Worm (Caenorhabditis elegans) whole organism, late embryonic: ENCODE data around the gene fzo-1.

Experiments used
- C08G9.2 ChIP-seq: sonication (generic microtip); optimal IDR thresholded peaks from 2 replicates; lab custom pipeline; 2016; ENCODE audit warnings: mild to moderate bottlenecking, missing genetic modification characterization, moderate library complexity, missing compliant biosample characterization
- F13H6.1 ChIP-seq: sonication (generic microtip); optimal IDR thresholded peaks from 2 replicates; lab custom pipeline; 2016; ENCODE audit warnings: missing genetic modification characterization, missing compliant biosample characterization
- ceh-14 ChIP-seq: sonication (generic microtip); optimal IDR thresholded peaks from 2 replicates; lab custom pipeline; 2016; ENCODE audit warnings: missing genotype, missing genetic modification characterization, missing compliant biosample characterization
- ceh-19 ChIP-seq: fragments of 200-800 bp; sonication (Bioruptor generic); optimal IDR thresholded peaks from 2 replicates; lab custom pipeline; 2018; ENCODE audit warnings: mild to moderate bottlenecking, missing genetic modification characterization, missing compliant biosample characterization
- ceh-2 ChIP-seq: sonication (generic microtip); optimal IDR thresholded peaks from 2 replicates; lab custom pipeline; 2016; ENCODE audit warnings: missing genotype, missing genetic modification characterization, missing compliant biosample characterization
- ceh-22 ChIP-seq: sonication (generic microtip); optimal IDR thresholded peaks from 2 replicates; lab custom pipeline; 2017; ENCODE audit warnings: missing biosample characterization, missing genetic modification characterization
- ceh-24 ChIP-seq: sonication (generic microtip); optimal IDR thresholded peaks from 2 replicates; lab custom pipeline; 2016; ENCODE audit warnings: mild to moderate bottlenecking, missing genetic modification characterization, missing compliant biosample characterization
- ceh-30 ChIP-seq: fragments of 150-350 bp; optimal IDR thresholded peaks from 2 replicates; lab custom pipeline; 2014; ENCODE audit warnings: missing biosample characterization, missing genetic modification characterization
- ceh-31 ChIP-seq: sonication (generic microtip); optimal IDR thresholded peaks from 2 replicates; lab custom pipeline; 2016; ENCODE audit warnings: missing genetic modification characterization, missing compliant biosample characterization
- ceh-34 ChIP-seq: sonication (generic microtip); optimal IDR thresholded peaks from 2 replicates; lab custom pipeline; 2016; ENCODE audit warnings: mild to moderate bottlenecking, missing genetic modification characterization, missing compliant biosample characterization
- dmd-4 ChIP-seq: sonication (generic microtip); optimal IDR thresholded peaks from 2 replicates; lab custom pipeline; 2016; ENCODE audit warnings: borderline replicate concordance, missing genetic modification characterization, missing compliant biosample characterization
- dve-1 ChIP-seq: sonication (generic microtip); optimal IDR thresholded peaks from 2 replicates; lab custom pipeline; 2017; ENCODE audit warnings: antibody characterized with exemption, mild to moderate bottlenecking, missing genetic modification characterization, missing compliant biosample characterization
- elt-2 ChIP-seq: sonication (generic microtip); optimal IDR thresholded peaks from 2 replicates; lab custom pipeline; 2016; ENCODE audit warnings: missing genetic modification reagents, missing genetic modification characterization, missing compliant biosample characterization
- ets-4 ChIP-seq: sonication (generic microtip); optimal IDR thresholded peaks from 2 replicates; lab custom pipeline; 2016; ENCODE audit warnings: missing genetic modification characterization, missing compliant biosample characterization
- fax-1 ChIP-seq: sonication (generic microtip); optimal IDR thresholded peaks from 2 replicates; lab custom pipeline; 2016; ENCODE audit warnings: missing genotype, missing genetic modification characterization, missing compliant biosample characterization
- gmeb-2 ChIP-seq: sonication (generic microtip); optimal IDR thresholded peaks from 2 replicates; lab custom pipeline; 2016; ENCODE audit warnings: missing genetic modification characterization, inconsistent platforms, missing compliant biosample characterization
- hlh-13 ChIP-seq: fragments of 200-800 bp; sonication (Bioruptor generic); optimal IDR thresholded peaks from 2 replicates; lab custom pipeline; 2018; ENCODE audit warnings: mild to moderate bottlenecking, missing genetic modification characterization, missing compliant biosample characterization
- hlh-15 ChIP-seq: sonication (generic microtip); optimal IDR thresholded peaks from 2 replicates; lab custom pipeline; 2016; ENCODE audit warnings: missing genetic modification characterization, missing compliant biosample characterization
- hlh-30 ChIP-seq: sonication (generic microtip); optimal IDR thresholded peaks from 2 replicates; lab custom pipeline; 2017; ENCODE audit warnings: antibody characterized with exemption, missing genetic modification characterization, missing compliant biosample characterization; ENCODE audit not compliant: insufficient read depth
- hlh-8 ChIP-seq: sonication (generic microtip); optimal IDR thresholded peaks from 2 replicates; lab custom pipeline; 2016; ENCODE audit warnings: missing genotype, missing genetic modification characterization, missing compliant biosample characterization
- mec-3 ChIP-seq: sonication (generic microtip); optimal IDR thresholded peaks from 2 replicates; lab custom pipeline; 2016; ENCODE audit warnings: borderline replicate concordance, missing genetic modification characterization, missing compliant biosample characterization
- nfya-1 ChIP-seq: sonication (generic microtip); optimal IDR thresholded peaks from 2 replicates; lab custom pipeline; 2017; ENCODE audit warnings: missing genetic modification characterization, mild to moderate bottlenecking, missing compliant biosample characterization, antibody characterized with exemption, moderate library complexity
- nhr-232 ChIP-seq: sonication (generic microtip); optimal IDR thresholded peaks from 2 replicates; lab custom pipeline; 2016; ENCODE audit warnings: missing genetic modification characterization, missing compliant biosample characterization
- npax-4 ChIP-seq: sonication (generic microtip); optimal IDR thresholded peaks from 2 replicates; lab custom pipeline; 2016; ENCODE audit warnings: missing genetic modification characterization, missing compliant biosample characterization
- pha-2 ChIP-seq: sonication (generic microtip); optimal IDR thresholded peaks from 2 replicates; lab custom pipeline; 2017; ENCODE audit warnings: mild to moderate bottlenecking, missing genetic modification characterization, missing compliant biosample characterization
- ref-2 ChIP-seq: sonication (generic microtip); optimal IDR thresholded peaks from 2 replicates; lab custom pipeline; 2016; ENCODE audit warnings: missing genetic modification characterization, missing compliant biosample characterization
- sox-4 ChIP-seq: sonication (generic microtip); optimal IDR thresholded peaks from 2 replicates; lab custom pipeline; 2017; ENCODE audit warnings: mild to moderate bottlenecking, missing genetic modification characterization, inconsistent platforms, missing compliant biosample characterization
- syd-9 ChIP-seq: sonication (generic microtip); optimal IDR thresholded peaks from 2 replicates; lab custom pipeline; 2016; ENCODE audit warnings: mild to moderate bottlenecking, missing genetic modification characterization, moderate library complexity, missing compliant biosample characterization
- tbx-2 ChIP-seq: sonication (generic microtip); optimal IDR thresholded peaks from 2 replicates; lab custom pipeline; 2016; ENCODE audit warnings: missing genetic modification characterization, missing compliant biosample characterization
- tbx-7 ChIP-seq: sonication (generic microtip); optimal IDR thresholded peaks from 2 replicates; lab custom pipeline; 2016; ENCODE audit warnings: missing genotype, missing genetic modification characterization, missing compliant biosample characterization
- unc-42 ChIP-seq: sonication (generic microtip); optimal IDR thresholded peaks from 2 replicates; lab custom pipeline; 2016; ENCODE audit warnings: missing genotype, missing genetic modification characterization, missing compliant biosample characterization
- unc-55 ChIP-seq: sonication (generic microtip); optimal IDR thresholded peaks from 2 replicates; lab custom pipeline; 2017; ENCODE audit warnings: missing biosample characterization, missing genetic modification reagents, missing genetic modification characterization
- zip-5 ChIP-seq: sonication (generic microtip); optimal IDR thresholded peaks from 2 replicates; lab custom pipeline; 2016; ENCODE audit warnings: missing genetic modification characterization, missing compliant biosample characterization
- ztf-16 ChIP-seq: sonication (generic microtip); optimal IDR thresholded peaks from 2 replicates; lab custom pipeline; 2017; ENCODE audit warnings: missing genetic modification characterization, missing compliant biosample characterization

fzo-1 gene

ce11 chrII:5874130-5874529, 38.1 kb upstream of the fzo-1 start:
- TF ChIP-seq ceh-19 (no peak), hlh-30 (tag; lab: Kevin White, UChicago) (peak; percentile 77)

- TF ChIP-seq sox-4 (tag; lab: Kevin White, UChicago) (no peak), ceh-14 (tag; lab: Kevin White, UChicago) (no peak), unc-42 (peak; percentile 63), zip-5 (tag; lab: Kevin White, UChicago) (peak; percentile 47), C08G9.2 (tag; lab: Kevin White, UChicago) (peak; percentile 31), ceh-31 (tag; lab: Kevin White, UChicago) (peak; percentile 60), tbx-2 (tag; lab: Kevin White, UChicago) (peak; percentile 47), elt-2 (tag; lab: Kevin White, UChicago) (peak; percentile 70), ceh-2 (tag; lab: Kevin White, UChicago) (peak; percentile 14), ztf-16 (tag; lab: Kevin White, UChicago) (peak; percentile 39), ets-4 (tag; lab: Kevin White, UChicago) (no peak), tbx-7 (tag; lab: Kevin White, UChicago) (no peak)
Observed at ce11 chrII:5873564-5874070, 37.6 kb upstream of the fzo-1 start, which contains the start of gene tex-2. TSS of gene tex-2 (minus strand) at chrII:5873614.

ce11 chrII:5872414-5872813, 36.4 kb upstream of the fzo-1 start:
- no peak for TF ChIP-seq hlh-13 (GFP tag; lab: Kevin White, UChicago)
- no peak for TF ChIP-seq dmd-4 (tag; lab: Kevin White, UChicago)
- no peak for TF ChIP-seq npax-4 (tag; lab: Kevin White, UChicago)
- TF ChIP-seq ref-2, result no peak
- no peak for TF ChIP-seq ceh-2 (tag; lab: Kevin White, UChicago)
- no peak for TF ChIP-seq F13H6.1
- no peak for TF ChIP-seq ceh-34 (tag; lab: Kevin White, UChicago)
- no peak for TF ChIP-seq hlh-8
- no peak for TF ChIP-seq nfya-1 (tag; lab: Kevin White, UChicago)
- TF ChIP-seq ceh-31 (tag; lab: Kevin White, UChicago), result no peak
- TF ChIP-seq dve-1 (tag; lab: Kevin White, UChicago), result no peak
- no peak for TF ChIP-seq gmeb-2 (tag; lab: Kevin White, UChicago)
- TF ChIP-seq ceh-19, result no peak
- TF ChIP-seq ceh-30 (tag; lab: Kevin White, UChicago), result no peak
- TF ChIP-seq hlh-15 (tag; lab: Kevin White, UChicago), result no peak
- TF ChIP-seq syd-9 (tag; lab: Kevin White, UChicago), result no peak
- no peak for TF ChIP-seq fax-1 (tag; lab: Kevin White, UChicago)
- TF ChIP-seq, all 69 proteins: peak for 0

ce11 chrII:5871508-5871907, 35.5 kb upstream of the fzo-1 start:
- no peak for TF ChIP-seq pha-2 (tag; lab: Kevin White, UChicago)
- no peak for TF ChIP-seq unc-55
- TF ChIP-seq sox-4 (tag; lab: Kevin White, UChicago), result peak; percentile 8
- TF ChIP-seq mec-3 (tag; lab: Kevin White, UChicago), result no peak
- TF ChIP-seq ceh-22 (tag; lab: Kevin White, UChicago), result no peak
- no peak for TF ChIP-seq nhr-232 (tag; lab: Kevin White, UChicago)
- TF ChIP-seq ceh-31 (tag; lab: Kevin White, UChicago), result no peak
- TF ChIP-seq tbx-2 (tag; lab: Kevin White, UChicago), result peak; percentile 6
- TF ChIP-seq unc-42, result peak; percentile 21
- no peak for TF ChIP-seq ceh-24 (tag; lab: Kevin White, UChicago)
- no peak for TF ChIP-seq ceh-14 (tag; lab: Kevin White, UChicago)
- TF ChIP-seq, all 69 proteins: peak for 3

ce11 chrII:5866920-5867319, 30.9 kb upstream of the fzo-1 start:
- TF ChIP-seq nfya-1 (tag; lab: Kevin White, UChicago), result peak; percentile 75
- no peak for TF ChIP-seq npax-4 (tag; lab: Kevin White, UChicago)
